Worm (Caenorhabditis elegans) whole organism, late embryonic: ENCODE results near the gene Y71H2B.8.

Source experiments
- gmeb-2 ChIP-seq: sonication (generic microtip); optimal IDR thresholded peaks from 2 replicates; lab custom pipeline; 2016; ENCODE audit warnings: missing genetic modification characterization, inconsistent platforms, missing compliant biosample characterization
- pha-4 ChIP-seq: fragments of 150-350 bp; optimal IDR thresholded peaks from 2 replicates; lab custom pipeline; 2018; ENCODE audit warnings: missing biosample characterization, missing genetic modification reagents, missing genetic modification characterization
- tbx-2 ChIP-seq: sonication (generic microtip); optimal IDR thresholded peaks from 2 replicates; lab custom pipeline; 2016; ENCODE audit warnings: missing genetic modification characterization, missing compliant biosample characterization
- unc-3 ChIP-seq, 2 experiments: fragments of 200-800 bp in 1 of 2; sonication (Bioruptor generic) in 1 of 2; sonication (generic microtip) in 1 of 2; conservative IDR thresholded peaks in 1 of 2; optimal IDR thresholded peaks in 1 of 2; 2 replicates each; pipeline versions ENCODE4 v1.3.6 to Lab custom; 2016 to 2022; ENCODE audit warnings: missing compliant biosample characterization in 2 of 2, missing genetic modification characterization in 2 of 2, missing genetic modification reagents in 1 of 2

DNA sequence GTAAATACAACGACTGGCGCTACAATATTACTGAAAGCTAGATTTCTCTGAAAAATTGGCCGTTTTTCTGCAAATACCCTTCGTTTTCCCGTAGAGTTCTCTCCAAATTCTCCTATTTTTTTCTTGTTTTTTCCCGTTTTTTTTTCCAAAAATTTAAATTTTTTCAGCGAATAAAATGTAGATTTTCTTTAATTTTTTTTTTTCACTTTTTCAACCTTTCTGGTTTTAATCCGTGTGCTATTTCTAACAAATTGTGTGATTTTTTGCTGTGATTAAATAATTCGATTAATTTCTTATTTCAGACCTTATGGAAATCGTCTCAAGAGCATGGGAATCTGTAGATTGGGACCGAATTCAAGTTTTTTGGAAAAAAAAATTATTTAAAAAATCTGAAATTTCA lies 48.8 kb upstream of the Y71H2B.8 start, which contains the start of gene cone-1:
- no peak for TF ChIP-seq pha-4 (tag; lab: Kevin White, UChicago)
- no peak for TF ChIP-seq unc-3 (GFP tag; conservative IDR thresholded peaks at IDR 0.05; lab: Robert Waterston, UW)
- TF ChIP-seq unc-3 (tag; optimal IDR thresholded peaks at IDR 0.05; lab: Kevin White, UChicago): no peak
- no peak for TF ChIP-seq tbx-2 (tag; lab: Kevin White, UChicago)
- TF ChIP-seq gmeb-2 (tag; lab: Kevin White, UChicago): no peak
